Fruit fly (Drosophila melanogaster): ENCODE data around the gene rk.

DNA sequence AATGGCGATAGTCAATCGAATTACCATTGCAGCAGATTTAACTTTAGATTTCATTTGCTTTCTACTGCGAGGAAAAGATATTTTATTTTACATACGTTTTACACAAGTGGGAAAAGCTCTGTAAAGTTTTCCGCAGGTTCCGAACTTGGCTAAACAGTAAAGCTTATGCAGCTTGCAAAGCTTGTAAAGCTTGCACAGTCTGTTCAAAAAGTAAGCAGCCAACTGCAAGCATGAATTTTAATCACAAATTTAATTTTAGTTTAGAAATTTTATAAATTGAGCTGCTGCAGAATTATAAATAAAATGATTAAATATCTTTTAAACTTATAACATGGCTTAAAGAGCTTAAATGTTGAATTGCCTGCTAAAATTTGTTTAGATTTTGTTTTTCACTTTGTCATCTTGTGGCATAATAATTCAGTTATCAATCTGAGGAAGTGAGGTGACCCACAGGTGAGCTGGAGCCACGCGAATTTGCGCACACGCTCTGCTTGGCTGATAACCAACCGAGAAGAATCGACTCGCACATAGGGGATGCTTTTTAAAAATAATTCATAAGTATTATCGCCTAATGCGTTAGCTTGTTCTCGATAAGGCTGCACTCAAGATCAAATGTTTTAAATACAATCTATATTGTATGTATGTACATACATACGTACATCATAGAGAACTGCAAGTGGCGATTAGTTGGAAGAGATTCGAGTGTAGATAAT is 10.7 kb upstream of the rk start:
- TF ChIP-seq h (optimal IDR thresholded peaks at IDR 0.05) = no peak
- no peak for TF ChIP-seq psq (optimal IDR thresholded peaks at IDR 0.05)
